ENCODE assay signal across 5 fruit fly cellular contexts in genomic region chr3R:15985762-15986214, dm6.
TF ChIP-seq lines count a peak whose summit lies in the region.

Gene srp (plus strand): TSS chr3R:15986152.

- no peak for TF ChIP-seq CTCF in whole organism, embryonic (GFP tag; optimal IDR thresholded peaks at IDR 0.05; lab: Kevin White, UChicago)

TF ChIP-seq in whole organism, adult, 20 proteins besides CTCF, POLR2A, EP300 and RAD21:
- TF ChIP-seq cic (GFP tag; optimal IDR thresholded peaks at IDR 0.05; lab: Kevin White, UChicago) (peak; percentile 83), Hr96 (GFP tag; optimal IDR thresholded peaks at IDR 0.05; lab: Kevin White, UChicago) (no peak), tj (GFP tag; optimal IDR thresholded peaks at IDR 0.05; lab: Kevin White, UChicago) (no peak), Crg-1 (GFP tag; optimal IDR thresholded peaks at IDR 0.05; lab: Kevin White, UChicago) (no peak), cnc (optimal IDR thresholded peaks at IDR 0.05; lab: Kevin White, UChicago) (no peak), pad (GFP tag; optimal IDR thresholded peaks at IDR 0.05; lab: Kevin White, UChicago) (no peak), Mnt (GFP tag; optimal IDR thresholded peaks at IDR 0.05; lab: Kevin White, UChicago) (peak; percentile 34)

TF ChIP-seq in whole organism, embryonic, 481 proteins besides CTCF, POLR2A, EP300 and RAD21 (continues in another document):
- no peak for TF ChIP-seq sqz (GFP tag; optimal IDR thresholded peaks at IDR 0.05; lab: Kevin White, UChicago)
- TF ChIP-seq h (optimal IDR thresholded peaks at IDR 0.05; lab: Kevin White, UChicago), result no peak
- no peak for TF ChIP-seq lola (GFP tag; optimal IDR thresholded peaks at IDR 0.05; lab: Kevin White, UChicago)
- no peak for TF ChIP-seq scrt (GFP tag; optimal IDR thresholded peaks at IDR 0.05; lab: Kevin White, UChicago)
- no peak for TF ChIP-seq Taf1 (GFP tag; IDR thresholded peaks at IDR 0.05; lab: Robert Waterston, UW)
- TF ChIP-seq Myb (GFP tag; optimal IDR thresholded peaks at IDR 0.05; lab: Kevin White, UChicago), result no peak
- TF ChIP-seq CG9215 (GFP tag; IDR thresholded peaks at IDR 0.05; lab: Robert Waterston, UW), result no peak
- peak; percentile 90 for TF ChIP-seq exex (tag; optimal IDR thresholded peaks at IDR 0.05; lab: Kevin White, UChicago)
- TF ChIP-seq CG16779 (GFP tag; IDR thresholded peaks at IDR 0.05; lab: Robert Waterston, UW), result no peak
- peak in 1 of 2 experiments; percentile 74 for TF ChIP-seq Pdp1 (GFP tag; optimal IDR thresholded peaks at IDR 0.05; lab: Kevin White, UChicago)
- no peak for TF ChIP-seq croc (GFP tag; conservative IDR thresholded peaks at IDR 0.05; lab: Robert Waterston, UW)
- TF ChIP-seq CG17912 (GFP tag; optimal IDR thresholded peaks at IDR 0.05; lab: Kevin White, UChicago), result no peak
- TF ChIP-seq CG4360 (GFP tag; IDR thresholded peaks at IDR 0.05; lab: Robert Waterston, UW), result no peak
- no peak for TF ChIP-seq ase (GFP tag; IDR thresholded peaks at IDR 0.05; lab: Robert Waterston, UW)
- TF ChIP-seq z (GFP tag; IDR thresholded peaks at IDR 0.05; lab: Robert Waterston, UW), result no peak
- no peak for TF ChIP-seq chm (GFP tag; IDR thresholded peaks at IDR 0.05; lab: Robert Waterston, UW)
- no peak for TF ChIP-seq ERR (GFP tag; optimal IDR thresholded peaks at IDR 0.05; lab: Kevin White, UChicago)
- no peak for TF ChIP-seq CG32532 (GFP tag; IDR thresholded peaks at IDR 0.05; lab: Robert Waterston, UW)
- no peak for TF ChIP-seq CG6813 (GFP tag; optimal IDR thresholded peaks at IDR 0.05; lab: Kevin White, UChicago)
- TF ChIP-seq gfzf (GFP tag; optimal IDR thresholded peaks at IDR 0.05; lab: Kevin White, UChicago), result no peak
- no peak for TF ChIP-seq ems (GFP tag; optimal IDR thresholded peaks at IDR 0.05; lab: Kevin White, UChicago)
- TF ChIP-seq zf30C (GFP tag; optimal IDR thresholded peaks at IDR 0.05; lab: Kevin White, UChicago), result no peak
- no peak for TF ChIP-seq CG8765 (GFP tag; IDR thresholded peaks at IDR 0.05; lab: Robert Waterston, UW)

TF ChIP-seq in whole organism, prepupa, 60 proteins besides CTCF, POLR2A, EP300 and RAD21:
- no peak for TF ChIP-seq CG10631 (GFP tag; optimal IDR thresholded peaks at IDR 0.05; lab: Kevin White, UChicago)
- TF ChIP-seq CG11294 (GFP tag; IDR thresholded peaks at IDR 0.05; lab: Robert Waterston, UW), result no peak
- TF ChIP-seq Eip75B (GFP tag; optimal IDR thresholded peaks at IDR 0.05; lab: Kevin White, UChicago), result no peak
- no peak for TF ChIP-seq Smox (GFP tag; optimal IDR thresholded peaks at IDR 0.05; lab: Kevin White, UChicago)
- no peak for TF ChIP-seq Gug (GFP tag; IDR thresholded peaks at IDR 0.05; lab: Robert Waterston, UW)
- no peak for TF ChIP-seq CG15336 (GFP tag; IDR thresholded peaks at IDR 0.05; lab: Robert Waterston, UW)
- no peak for TF ChIP-seq CG6808 (GFP tag; optimal IDR thresholded peaks at IDR 0.05; lab: Kevin White, UChicago)
- TF ChIP-seq CG1621 (tag; optimal IDR thresholded peaks at IDR 0.05; lab: Kevin White, UChicago), result no peak
- no peak for TF ChIP-seq CG32006 (GFP tag; optimal IDR thresholded peaks at IDR 0.05; lab: Kevin White, UChicago)
- TF ChIP-seq svp (GFP tag; lab: Kevin White, UChicago), result peak; percentile 83
- TF ChIP-seq vri (GFP tag; optimal IDR thresholded peaks at IDR 0.05; lab: Kevin White, UChicago), result peak; percentile 76
- no peak for TF ChIP-seq Ets96B (tag; optimal IDR thresholded peaks at IDR 0.05; lab: Kevin White, UChicago)
- no peak for TF ChIP-seq salr (GFP tag; optimal IDR thresholded peaks at IDR 0.05; lab: Kevin White, UChicago)
- TF ChIP-seq acj6 (GFP tag; optimal IDR thresholded peaks at IDR 0.05; lab: Kevin White, UChicago), result no peak
- no peak for TF ChIP-seq Blimp-1 (GFP tag; optimal IDR thresholded peaks at IDR 0.05; lab: Kevin White, UChicago)
- TF ChIP-seq dsx (GFP tag; optimal IDR thresholded peaks at IDR 0.05; lab: Kevin White, UChicago; ENCODE audit: poor library complexity, severe bottlenecking), result no peak

TF ChIP-seq in whole organism, pupa, 21 proteins besides CTCF, POLR2A, EP300 and RAD21:
- TF ChIP-seq Snoo (tag; optimal IDR thresholded peaks at IDR 0.05; lab: Kevin White, UChicago) (no peak), EcR (GFP tag; optimal IDR thresholded peaks at IDR 0.05; lab: Kevin White, UChicago) (peak; percentile 47)

TF ChIP-seq in whole organism, wandering third instar larva, 38 proteins besides CTCF, POLR2A, EP300 and RAD21:
- TF ChIP-seq woc (GFP tag; optimal IDR thresholded peaks at IDR 0.05; lab: Kevin White, UChicago) (no peak), GATAd (GFP tag; optimal IDR thresholded peaks at IDR 0.05; lab: Kevin White, UChicago) (no peak), jim (GFP tag; optimal IDR thresholded peaks at IDR 0.05; lab: Kevin White, UChicago) (no peak), sv (GFP tag; optimal IDR thresholded peaks at IDR 0.05; lab: Kevin White, UChicago) (no peak), rgr (GFP tag; optimal IDR thresholded peaks at IDR 0.05; lab: Kevin White, UChicago) (no peak), psq (GFP tag; optimal IDR thresholded peaks at IDR 0.05; lab: Kevin White, UChicago) (no peak), h (GFP tag; optimal IDR thresholded peaks at IDR 0.05; lab: Kevin White, UChicago) (peak; percentile 83), fru (GFP tag; optimal IDR thresholded peaks at IDR 0.05; lab: Kevin White, UChicago) (peak; percentile 40), Rel (GFP tag; optimal IDR thresholded peaks at IDR 0.05; lab: Kevin White, UChicago) (no peak), Rel (tag; optimal IDR thresholded peaks at IDR 0.05; lab: Kevin White, UChicago) (peak; percentile 86), Hnf4 (GFP tag; optimal IDR thresholded peaks at IDR 0.05; lab: Kevin White, UChicago) (no peak), tai (GFP tag; optimal IDR thresholded peaks at IDR 0.05; lab: Kevin White, UChicago) (no peak), Sp1 (GFP tag; optimal IDR thresholded peaks at IDR 0.05; lab: Kevin White, UChicago) (no peak), dl (GFP tag; optimal IDR thresholded peaks at IDR 0.05; lab: Kevin White, UChicago; ENCODE audit: insufficient read depth in 1 of 2, partially characterized antibody in 2 of 2) (no peak)
